Fruit fly (Drosophila melanogaster) whole organism, embryonic: Measurements from ENCODE around the gene Bap111.

Source experiments
- CG12236 ChIP-seq: fragments of 200-800 bp; sonication (Bioruptor generic); optimal IDR thresholded peaks from 2 replicates; lab custom pipeline; 2016; ENCODE audit warnings: missing biosample characterization, missing genetic modification characterization
- CG13894 ChIP-seq: fragments of 200-800 bp; sonication (Bioruptor generic); optimal IDR thresholded peaks from 3 replicates; lab custom pipeline; 2018; ENCODE audit warnings: missing biosample characterization, mild to moderate bottlenecking, missing genetic modification characterization, moderate library complexity
- CG16813 ChIP-seq: fragments of 200-800 bp; sonication (Bioruptor generic); IDR thresholded peaks from 3 replicates; pipeline ENCODE4 v1.3.6; 2022; ENCODE audit warnings: missing biosample characterization, missing genetic modification characterization; ENCODE audit not compliant: partially characterized antibody
- CG3995 ChIP-seq: fragments of 200-800 bp; sonication (Bioruptor generic); optimal IDR thresholded peaks from 3 replicates; lab custom pipeline; 2016; ENCODE audit warnings: missing biosample characterization, missing genetic modification characterization
- CG42726 ChIP-seq: fragments of 200-800 bp; sonication (Bioruptor generic); IDR thresholded peaks from 2 replicates; pipeline ENCODE4 v1.3.6; 2022; ENCODE audit warnings: missing biosample characterization, missing genetic modification characterization; ENCODE audit not compliant: partially characterized antibody
- CG4328 ChIP-seq: fragments of 200-800 bp; sonication (Bioruptor generic); optimal IDR thresholded peaks from 3 replicates; lab custom pipeline; 2017; ENCODE audit warnings: missing biosample characterization, missing genetic modification reagents, missing genetic modification characterization
- CG4424 ChIP-seq: fragments of 200-800 bp; sonication (Bioruptor generic); optimal IDR thresholded peaks from 3 replicates; lab custom pipeline; 2016; ENCODE audit warnings: missing biosample characterization, missing genetic modification characterization
- CG4854 ChIP-seq: fragments of 200-800 bp; sonication (Bioruptor generic); optimal IDR thresholded peaks from 2 replicates; lab custom pipeline; 2016; ENCODE audit warnings: missing biosample characterization, missing genetic modification characterization, inconsistent platforms
- CG6683 ChIP-seq: fragments of 200-800 bp; sonication (Bioruptor generic); optimal IDR thresholded peaks from 2 replicates; lab custom pipeline; 2017; ENCODE audit warnings: missing biosample characterization, mild to moderate bottlenecking, missing genetic modification characterization, missing genetic modification reagents
- CG7839 ChIP-seq: fragments of 200-800 bp; sonication (Bioruptor generic); optimal IDR thresholded peaks from 3 replicates; lab custom pipeline; 2018; ENCODE audit warnings: missing biosample characterization, mild to moderate bottlenecking, missing genetic modification characterization, moderate library complexity
- CG7928 ChIP-seq: fragments of 200-800 bp; sonication (Bioruptor generic); optimal IDR thresholded peaks from 2 replicates; lab custom pipeline; 2017; ENCODE audit warnings: missing biosample characterization, mild to moderate bottlenecking, missing genetic modification characterization
- CG7963 ChIP-seq: fragments of 200-800 bp; sonication (Bioruptor generic); IDR thresholded peaks from 3 replicates; pipeline ENCODE4 v1.3.6; 2022; ENCODE audit warnings: missing biosample characterization, missing genetic modification characterization; ENCODE audit not compliant: partially characterized antibody
- CG8478 ChIP-seq: fragments of >200 bp; optimal IDR thresholded peaks from 2 replicates; lab custom pipeline; 2018
- CG8924 ChIP-seq: fragments of 200-800 bp; optimal IDR thresholded peaks from 3 replicates; lab custom pipeline; 2019; ENCODE audit warnings: missing biosample characterization, mild to moderate bottlenecking, missing genetic modification characterization, moderate library complexity
- CG9817 ChIP-seq: fragments of 200-800 bp; sonication (Bioruptor generic); optimal IDR thresholded peaks from 2 replicates; lab custom pipeline; 2018; ENCODE audit warnings: missing biosample characterization, mild to moderate bottlenecking, missing genetic modification characterization, moderate library complexity
- Chrac-16 ChIP-seq: fragments of 200-800 bp; sonication (Bioruptor generic); optimal IDR thresholded peaks from 3 replicates; lab custom pipeline; 2016; ENCODE audit warnings: missing biosample characterization, missing genetic modification characterization
- Dip3 ChIP-seq: fragments of 200-800 bp; sonication (Bioruptor generic); optimal IDR thresholded peaks from 3 replicates; lab custom pipeline; 2016; ENCODE audit warnings: missing biosample characterization, missing genetic modification characterization
- Dref ChIP-seq: fragments of 200-800 bp; sonication (Bioruptor generic); IDR thresholded peaks from 2 replicates; pipeline ENCODE4 v1.3.6; 2022; ENCODE audit warnings: missing biosample characterization, missing genetic modification characterization
- Ets65A ChIP-seq: fragments of 200-800 bp; sonication (Bioruptor generic); peaks from one replicate; lab custom pipeline; 2016; ENCODE audit warnings: missing biosample characterization, missing genetic modification characterization
- HmgZ ChIP-seq: fragments of 200-800 bp; sonication (Bioruptor generic); optimal IDR thresholded peaks from 2 replicates; lab custom pipeline; 2018; ENCODE audit warnings: missing biosample characterization, mild to moderate bottlenecking, missing genetic modification characterization
- Hsf ChIP-seq: fragments of 200-800 bp; sonication (Bioruptor generic); optimal IDR thresholded peaks from 3 replicates; lab custom pipeline; 2016; ENCODE audit warnings: missing biosample characterization, missing genetic modification characterization
- Lhr ChIP-seq: fragments of 200-800 bp; sonication (Bioruptor generic); optimal IDR thresholded peaks from 3 replicates; lab custom pipeline; 2017; ENCODE audit warnings: mild to moderate bottlenecking, missing biosample characterization, missing genetic modification reagents, missing genetic modification characterization
- MTF-1 ChIP-seq: fragments of 200-800 bp; sonication (Bioruptor generic); optimal IDR thresholded peaks from 2 replicates; lab custom pipeline; 2018; ENCODE audit warnings: missing biosample characterization, mild to moderate bottlenecking, missing genetic modification characterization, borderline replicate concordance
- Med ChIP-seq: fragments of 200-800 bp; sonication (Bioruptor generic); peaks from one replicate; lab custom pipeline; 2016; ENCODE audit warnings: missing biosample characterization, missing genetic modification characterization, mild to moderate bottlenecking, inconsistent platforms, moderate library complexity
- Oli ChIP-seq: fragments of 200-800 bp; sonication (Bioruptor generic); optimal IDR thresholded peaks from 2 replicates; lab custom pipeline; 2018; ENCODE audit warnings: missing biosample characterization, mild to moderate bottlenecking, missing genetic modification characterization, moderate library complexity
- Ptx1 ChIP-seq: fragments of 200-800 bp; sonication (Bioruptor generic); IDR thresholded peaks from 2 replicates; pipeline ENCODE4 v1.3.6; 2022; ENCODE audit warnings: missing biosample characterization, missing genetic modification characterization
- Rfx ChIP-seq: fragments of 200-800 bp; sonication (Bioruptor generic); IDR thresholded peaks from 2 replicates; pipeline ENCODE4 v1.3.6; 2022; ENCODE audit warnings: missing biosample characterization, missing genetic modification characterization
- Trl ChIP-seq, 3 experiments: fragments of >200 bp in 2 of 3; fragments of 200-800 bp in 1 of 3; sonication (Bioruptor generic) in 1 of 3; optimal IDR thresholded peaks; 2 replicates in 1 of 3; 3 replicates in 2 of 3; lab custom pipeline; 2016 to 2017; ENCODE audit warnings: missing biosample characterization in 1 of 3, missing genetic modification characterization in 1 of 3
- YL-1 ChIP-seq: fragments of 200-800 bp; sonication (Bioruptor generic); optimal IDR thresholded peaks from 3 replicates; lab custom pipeline; 2017; ENCODE audit warnings: missing biosample characterization, mild to moderate bottlenecking, missing genetic modification characterization
- ab ChIP-seq: fragments of 200-800 bp; sonication (Bioruptor generic); optimal IDR thresholded peaks from 2 replicates; lab custom pipeline; 2016; ENCODE audit warnings: missing biosample characterization, missing genetic modification characterization
- abd-A ChIP-seq: fragments of 200-800 bp; sonication (Bioruptor generic); optimal IDR thresholded peaks from 3 replicates; lab custom pipeline; 2019; ENCODE audit warnings: missing biosample characterization, mild to moderate bottlenecking, missing genetic modification characterization, moderate library complexity
- amos ChIP-seq: fragments of 200-800 bp; sonication (Bioruptor generic); IDR thresholded peaks from 2 replicates; pipeline ENCODE4 v1.3.6; 2022; ENCODE audit warnings: missing biosample characterization, missing genetic modification characterization; ENCODE audit not compliant: partially characterized antibody
- bsh ChIP-seq, 2 experiments: fragments of 200-800 bp; sonication (Bioruptor generic); optimal IDR thresholded peaks; 2 replicates each; lab custom pipeline; 2017 to 2018; ENCODE audit warnings: mild to moderate bottlenecking in 2 of 2, missing biosample characterization in 2 of 2, missing genetic modification characterization in 2 of 2, moderate library complexity in 1 of 2
- cg ChIP-seq: fragments of 200-800 bp; sonication (Bioruptor generic); optimal IDR thresholded peaks from 3 replicates; lab custom pipeline; 2019; ENCODE audit warnings: missing biosample characterization, mild to moderate bottlenecking, missing genetic modification characterization, moderate library complexity
- croc ChIP-seq: fragments of 200-800 bp; sonication (Bioruptor generic); conservative IDR thresholded peaks from 3 replicates; pipeline ENCODE4 v1.3.6; 2022; ENCODE audit warnings: missing biosample characterization, missing genetic modification characterization
- dm ChIP-seq: fragments of 200-800 bp; sonication (Bioruptor generic); optimal IDR thresholded peaks from 3 replicates; lab custom pipeline; 2016; ENCODE audit warnings: missing biosample characterization, missing genetic modification characterization
- dmrt11E ChIP-seq: fragments of 200-800 bp; sonication (Bioruptor generic); optimal IDR thresholded peaks from 3 replicates; lab custom pipeline; 2018; ENCODE audit warnings: missing biosample characterization, mild to moderate bottlenecking, missing genetic modification characterization, moderate library complexity
- dysf ChIP-seq: fragments of 200-800 bp; sonication (Bioruptor generic); IDR thresholded peaks from 3 replicates; pipeline ENCODE4 v1.3.6; 2022; ENCODE audit warnings: missing biosample characterization, missing genetic modification characterization
- gfzf ChIP-seq: fragments of 200-800 bp; sonication (Bioruptor generic); optimal IDR thresholded peaks from 2 replicates; lab custom pipeline; 2016; ENCODE audit warnings: missing biosample characterization, mild to moderate bottlenecking, missing genetic modification characterization, moderate library complexity
- inv ChIP-seq: fragments of 200-800 bp; sonication (Bioruptor generic); IDR thresholded peaks from 2 replicates; pipeline ENCODE4 v1.3.6; 2022; ENCODE audit warnings: missing biosample characterization, missing genetic modification characterization; ENCODE audit not compliant: partially characterized antibody
- kah ChIP-seq: fragments of 200-800 bp; sonication (Bioruptor generic); optimal IDR thresholded peaks from 2 replicates; lab custom pipeline; 2018; ENCODE audit warnings: missing biosample characterization, mild to moderate bottlenecking, missing genetic modification characterization
- nerfin-2 ChIP-seq: fragments of 200-800 bp; sonication (Bioruptor generic); IDR thresholded peaks from 2 replicates; pipeline ENCODE4 v1.3.6; 2022; ENCODE audit warnings: missing biosample characterization, missing genetic modification characterization; ENCODE audit not compliant: partially characterized antibody
- pzg ChIP-seq: fragments of 200-800 bp; sonication (Bioruptor generic); optimal IDR thresholded peaks from 3 replicates; lab custom pipeline; 2018; ENCODE audit warnings: missing biosample characterization, mild to moderate bottlenecking, missing genetic modification characterization, moderate library complexity
- sisA ChIP-seq: fragments of 200-800 bp; sonication (Bioruptor generic); IDR thresholded peaks from 2 replicates; pipeline ENCODE4 v1.3.6; 2022; ENCODE audit warnings: missing biosample characterization, missing genetic modification characterization
- stc ChIP-seq: fragments of 200-800 bp; sonication (Bioruptor generic); IDR thresholded peaks from 2 replicates; pipeline ENCODE4 v1.3.6; 2022; ENCODE audit warnings: missing biosample characterization, missing genetic modification characterization
- tna ChIP-seq: fragments of 200-800 bp; sonication (Bioruptor generic); IDR thresholded peaks from 2 replicates; pipeline ENCODE4 v1.3.6; 2022; ENCODE audit warnings: missing biosample characterization, missing genetic modification characterization; ENCODE audit not compliant: partially characterized antibody
- vvl ChIP-seq: fragments of 200-800 bp; sonication (Bioruptor generic); IDR thresholded peaks from 2 replicates; pipeline ENCODE4 v1.3.6; 2022; ENCODE audit warnings: missing biosample characterization, missing genetic modification characterization
- zen ChIP-seq: fragments of 200-800 bp; sonication (Bioruptor generic); optimal IDR thresholded peaks from 3 replicates; lab custom pipeline; 2018; ENCODE audit warnings: missing biosample characterization, mild to moderate bottlenecking, missing genetic modification characterization, moderate library complexity
- zf30C ChIP-seq: fragments of 200-800 bp; sonication (Bioruptor generic); optimal IDR thresholded peaks from 3 replicates; lab custom pipeline; 2018; ENCODE audit warnings: missing biosample characterization, mild to moderate bottlenecking, missing genetic modification characterization

The Bap111 gene

DNA sequence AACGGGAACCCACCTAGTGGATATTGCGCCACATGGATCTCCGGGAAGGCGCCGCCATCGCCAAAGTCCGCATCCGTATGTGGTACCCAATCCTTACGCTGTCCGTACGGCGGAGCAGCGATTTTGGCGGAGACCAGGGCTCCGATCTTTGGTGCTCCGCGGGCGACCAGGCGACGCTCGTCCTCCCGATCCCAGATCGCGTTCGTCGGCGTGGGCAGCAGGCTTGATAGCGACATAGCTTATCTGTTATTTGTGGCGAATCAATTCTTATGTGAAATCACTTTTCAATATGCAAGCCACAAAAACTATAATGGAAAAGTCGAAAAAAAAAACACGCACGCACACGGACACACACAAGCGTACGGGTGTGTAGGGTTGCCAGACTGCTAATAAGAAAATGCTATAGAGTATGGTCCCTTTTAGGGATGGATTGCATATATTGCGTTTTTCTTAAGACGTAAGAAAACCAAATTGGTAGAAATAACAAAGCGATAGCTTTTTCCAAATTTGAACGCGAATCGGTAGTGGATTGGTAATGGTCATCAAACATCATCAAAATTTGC is 42.8 kb upstream of the Bap111 start, which contains the start of gene Bx42 (continued):
- TF ChIP-seq ab (GFP tag; lab: Kevin White, UChicago) (no peak), bsh (GFP tag; optimal IDR thresholded peaks at IDR 0.05; lab: Kevin White, UChicago) (no peak), amos (no peak), dmrt11E (tag; lab: Kevin White, UChicago) (no peak), CG7963 (GFP tag; lab: Robert Waterston, UW) (no peak), Ets65A (GFP tag; lab: Kevin White, UChicago) (no peak), Med (GFP tag; lab: Kevin White, UChicago) (peak; percentile 68), Dref (GFP tag; lab: Robert Waterston, UW) (peak; percentile 38; the same call in 1 of the 2 replicates), CG8478 (no peak), HmgZ (tag; lab: Kevin White, UChicago) (no peak), tna (GFP tag; lab: Robert Waterston, UW) (no peak), zf30C (GFP tag; lab: Kevin White, UChicago) (no peak), CG6683 (GFP tag; lab: Kevin White, UChicago) (no peak), YL-1 (GFP tag; lab: Kevin White, UChicago) (peak; percentile 26), nerfin-2 (GFP tag; lab: Robert Waterston, UW) (no peak), CG4328 (no peak), sisA (GFP tag; lab: Robert Waterston, UW) (peak; percentile 3; the same call in 1 of the 2 replicates), inv (GFP tag; lab: Robert Waterston, UW) (no peak), Dip3 (GFP tag; lab: Kevin White, UChicago) (no peak), Lhr (peak; percentile 31), Ptx1 (GFP tag; lab: Robert Waterston, UW) (no peak), CG13894 (tag; lab: Kevin White, UChicago) (no peak), vvl (GFP tag; lab: Robert Waterston, UW) (no peak), abd-A (tag; lab: Kevin White, UChicago) (no peak), cg (peak; percentile 63), CG3995 (GFP tag; lab: Kevin White, UChicago) (no peak), dysf (GFP tag; lab: Robert Waterston, UW) (no peak), zen (no peak), CG9817 (tag; lab: Kevin White, UChicago) (no peak), CG7928 (peak; percentile 85), pzg (GFP tag; lab: Kevin White, UChicago) (peak; percentile 57), Trl (optimal IDR thresholded peaks at IDR 0.05; lab: Kevin White, UChicago) (no peak), Trl (GFP tag; optimal IDR thresholded peaks at IDR 0.05; lab: Kevin White, UChicago) (peak; percentile 14), CG4854 (GFP tag; lab: Kevin White, UChicago) (no peak), CG42726 (peak; percentile 11; the same call in 1 of the 2 replicates), Chrac-16 (GFP tag; lab: Kevin White, UChicago) (no peak), CG4424 (GFP tag; lab: Kevin White, UChicago) (no peak), dm (GFP tag; lab: Kevin White, UChicago) (peak; percentile 7), stc (GFP tag; lab: Robert Waterston, UW) (no peak), MTF-1 (GFP tag; lab: Kevin White, UChicago) (no peak), Oli (tag; lab: Kevin White, UChicago) (no peak), CG12236 (no peak), Rfx (GFP tag; lab: Robert Waterston, UW) (peak; percentile 34), kah (GFP tag; lab: Kevin White, UChicago) (no peak), CG8924 (tag; lab: Kevin White, UChicago) (no peak), CG16813 (GFP tag; lab: Robert Waterston, UW) (no peak), Hsf (GFP tag; lab: Kevin White, UChicago) (no peak), croc (GFP tag; lab: Robert Waterston, UW) (no peak), CG7839 (tag; lab: Kevin White, UChicago) (no peak), gfzf (GFP tag; lab: Kevin White, UChicago) (peak; percentile 77)
